Fruit fly (Drosophila melanogaster) whole organism, embryonic: ENCODE data around the gene Osbp.

Source experiments
- CG13424 ChIP-seq: fragments of 200-800 bp; sonication (Bioruptor generic); optimal IDR thresholded peaks from 2 replicates; lab custom pipeline; 2019; ENCODE audit warnings: missing biosample characterization, mild to moderate bottlenecking, missing genetic modification characterization, moderate library complexity
- CG15011 ChIP-seq: fragments of 200-800 bp; sonication (Bioruptor generic); optimal IDR thresholded peaks from 3 replicates; lab custom pipeline; 2018; ENCODE audit warnings: missing biosample characterization, mild to moderate bottlenecking, missing genetic modification characterization
- CG17361 ChIP-seq: fragments of 200-800 bp; sonication (Bioruptor generic); IDR thresholded peaks from 3 replicates; pipeline ENCODE4 v1.3.6; 2022; ENCODE audit warnings: missing biosample characterization, missing genetic modification characterization
- CG17802 ChIP-seq: fragments of 200-800 bp; sonication (Bioruptor generic); optimal IDR thresholded peaks from 2 replicates; lab custom pipeline; 2018; ENCODE audit warnings: missing biosample characterization, mild to moderate bottlenecking, missing genetic modification characterization, moderate library complexity
- CG2712 ChIP-seq: fragments of 200-800 bp; optimal IDR thresholded peaks from 3 replicates; lab custom pipeline; 2019; ENCODE audit warnings: missing biosample characterization, mild to moderate bottlenecking, missing genetic modification characterization, moderate library complexity
- CG30431 ChIP-seq: fragments of 200-800 bp; sonication (Bioruptor generic); optimal IDR thresholded peaks from 2 replicates; lab custom pipeline; 2017; ENCODE audit warnings: missing biosample characterization, missing genetic modification characterization
- CG33213 ChIP-seq: fragments of 200-800 bp; sonication (Bioruptor generic); optimal IDR thresholded peaks from 3 replicates; lab custom pipeline; 2016; ENCODE audit warnings: missing biosample characterization, missing genetic modification characterization
- CG6765 ChIP-seq: fragments of 200-800 bp; sonication (Bioruptor generic); optimal IDR thresholded peaks from 3 replicates; lab custom pipeline; 2017; ENCODE audit warnings: missing biosample characterization, mild to moderate bottlenecking, missing genetic modification characterization
- CG6813 ChIP-seq: fragments of 200-800 bp; sonication (Bioruptor generic); optimal IDR thresholded peaks from 2 replicates; lab custom pipeline; 2017; ENCODE audit warnings: missing biosample characterization, missing genetic modification characterization, mild to moderate bottlenecking, moderate library complexity, missing genetic modification reagents
- CG7372 ChIP-seq: fragments of 200-800 bp; sonication (Bioruptor generic); IDR thresholded peaks from 2 replicates; pipeline ENCODE4 v1.3.6; 2022; ENCODE audit warnings: missing biosample characterization, missing genetic modification characterization
- CG7745 ChIP-seq: fragments of 200-800 bp; sonication (Bioruptor generic); optimal IDR thresholded peaks from 2 replicates; lab custom pipeline; 2018; ENCODE audit warnings: missing biosample characterization, mild to moderate bottlenecking, missing genetic modification characterization, moderate library complexity
- CG8924 ChIP-seq: fragments of 200-800 bp; optimal IDR thresholded peaks from 3 replicates; lab custom pipeline; 2019; ENCODE audit warnings: missing biosample characterization, mild to moderate bottlenecking, missing genetic modification characterization, moderate library complexity
- CG9437 ChIP-seq: fragments of 200-800 bp; sonication (Bioruptor generic); optimal IDR thresholded peaks from 2 replicates; lab custom pipeline; 2018; ENCODE audit warnings: missing biosample characterization, mild to moderate bottlenecking, missing genetic modification characterization
- CTCF ChIP-seq: fragments of 200-800 bp; sonication (Bioruptor generic); optimal IDR thresholded peaks from 2 replicates; lab custom pipeline; 2017; ENCODE audit warnings: missing biosample characterization, mild to moderate bottlenecking, missing genetic modification characterization, moderate library complexity
- Chrac-16 ChIP-seq: fragments of 200-800 bp; sonication (Bioruptor generic); optimal IDR thresholded peaks from 3 replicates; lab custom pipeline; 2016; ENCODE audit warnings: missing biosample characterization, missing genetic modification characterization
- CoRest ChIP-seq: fragments of 200-800 bp; sonication (Bioruptor generic); optimal IDR thresholded peaks from 3 replicates; lab custom pipeline; 2018; ENCODE audit warnings: missing biosample characterization, mild to moderate bottlenecking, missing genetic modification characterization, moderate library complexity
- D ChIP-seq, 2 experiments: fragments of 200-800 bp in 1 of 2; fragments of >200 bp in 1 of 2; sonication (Bioruptor generic) in 1 of 2; optimal IDR thresholded peaks; 2 replicates in 1 of 2; 3 replicates in 1 of 2; lab custom pipeline; 2017; ENCODE audit warnings: mild to moderate bottlenecking in 1 of 2, missing biosample characterization in 1 of 2, missing genetic modification characterization in 1 of 2, missing genetic modification reagents in 1 of 2
- Dbx ChIP-seq: fragments of 200-800 bp; sonication (Bioruptor generic); IDR thresholded peaks from 3 replicates; pipeline ENCODE4 v1.3.6; 2022; ENCODE audit warnings: missing biosample characterization, missing genetic modification characterization
- ERR ChIP-seq: fragments of 200-800 bp; sonication (Bioruptor generic); optimal IDR thresholded peaks from 2 replicates; lab custom pipeline; 2016; ENCODE audit warnings: missing biosample characterization, missing genetic modification characterization
- HLH3B ChIP-seq: fragments of 200-800 bp; sonication (Bioruptor generic); IDR thresholded peaks from 2 replicates; pipeline ENCODE4 v1.3.6; 2022; ENCODE audit warnings: missing biosample characterization, missing genetic modification characterization
- MBD-R2 ChIP-seq: fragments of 200-800 bp; sonication (Bioruptor generic); IDR thresholded peaks from 2 replicates; pipeline ENCODE4 v1.3.6; 2022; ENCODE audit warnings: missing biosample characterization, missing genetic modification characterization
- MTF-1 ChIP-seq: fragments of 200-800 bp; sonication (Bioruptor generic); optimal IDR thresholded peaks from 2 replicates; lab custom pipeline; 2018; ENCODE audit warnings: missing biosample characterization, mild to moderate bottlenecking, missing genetic modification characterization, borderline replicate concordance
- Nf-YA ChIP-seq: fragments of 200-800 bp; sonication (Bioruptor generic); IDR thresholded peaks from 2 replicates; pipeline ENCODE4 v1.3.6; 2022; ENCODE audit warnings: missing biosample characterization, missing genetic modification characterization
- Optix ChIP-seq: fragments of 200-800 bp; sonication (Bioruptor generic); IDR thresholded peaks from 3 replicates; pipeline ENCODE4 v1.3.6; 2022; ENCODE audit warnings: missing biosample characterization, missing genetic modification characterization
- Pdp1 ChIP-seq, 2 experiments: fragments of 200-800 bp; sonication (Bioruptor generic); optimal IDR thresholded peaks; 3 replicates each; lab custom pipeline; 2016; ENCODE audit warnings: missing biosample characterization in 2 of 2, missing genetic modification characterization in 2 of 2, mild to moderate bottlenecking in 1 of 2, moderate library complexity in 1 of 2
- Side ChIP-seq: fragments of 200-800 bp; sonication (Bioruptor generic); optimal IDR thresholded peaks from 2 replicates; lab custom pipeline; 2016; ENCODE audit warnings: missing biosample characterization, missing genetic modification characterization
- TFAM ChIP-seq: fragments of 200-800 bp; sonication (Bioruptor generic); optimal IDR thresholded peaks from 2 replicates; lab custom pipeline; 2017; ENCODE audit warnings: missing biosample characterization, missing genetic modification characterization, inconsistent platforms
- Vsx1 ChIP-seq: fragments of 200-800 bp; sonication (Bioruptor generic); optimal IDR thresholded peaks from 2 replicates; lab custom pipeline; 2017; ENCODE audit warnings: missing biosample characterization, mild to moderate bottlenecking, missing genetic modification characterization, missing genetic modification reagents
- Xrp1 ChIP-seq: fragments of 200-800 bp; sonication (Bioruptor generic); IDR thresholded peaks from 2 replicates; pipeline ENCODE4 v1.3.6; 2022; ENCODE audit warnings: missing biosample characterization, missing genetic modification characterization
- YL-1 ChIP-seq: fragments of 200-800 bp; sonication (Bioruptor generic); optimal IDR thresholded peaks from 3 replicates; lab custom pipeline; 2017; ENCODE audit warnings: missing biosample characterization, mild to moderate bottlenecking, missing genetic modification characterization
- amos ChIP-seq: fragments of 200-800 bp; sonication (Bioruptor generic); IDR thresholded peaks from 2 replicates; pipeline ENCODE4 v1.3.6; 2022; ENCODE audit warnings: missing biosample characterization, missing genetic modification characterization; ENCODE audit not compliant: partially characterized antibody
- bab2 ChIP-seq: fragments of 200-800 bp; sonication (Bioruptor generic); optimal IDR thresholded peaks from 2 replicates; lab custom pipeline; 2016; ENCODE audit warnings: missing biosample characterization, missing genetic modification characterization
- bsh ChIP-seq, 2 experiments: fragments of 200-800 bp; sonication (Bioruptor generic); optimal IDR thresholded peaks; 2 replicates each; lab custom pipeline; 2017 to 2018; ENCODE audit warnings: mild to moderate bottlenecking in 2 of 2, missing biosample characterization in 2 of 2, missing genetic modification characterization in 2 of 2, moderate library complexity in 1 of 2
- ewg ChIP-seq: fragments of 200-800 bp; sonication (Bioruptor generic); optimal IDR thresholded peaks from 3 replicates; lab custom pipeline; 2017; ENCODE audit warnings: mild to moderate bottlenecking, missing biosample characterization, missing genetic modification reagents, missing genetic modification characterization
- fd3F ChIP-seq: fragments of 200-800 bp; sonication (Bioruptor generic); optimal IDR thresholded peaks from 2 replicates; lab custom pipeline; 2018; ENCODE audit warnings: missing biosample characterization, mild to moderate bottlenecking, missing genetic modification characterization, moderate library complexity
- gsb ChIP-seq: fragments of 200-800 bp; sonication (Bioruptor generic); IDR thresholded peaks from 2 replicates; pipeline ENCODE4 v1.3.6; 2022; ENCODE audit warnings: missing biosample characterization, missing genetic modification characterization
- jigr1 ChIP-seq: fragments of 200-800 bp; sonication (Bioruptor generic); IDR thresholded peaks from 3 replicates; pipeline ENCODE4 v1.3.6; 2022; ENCODE audit warnings: missing biosample characterization, missing genetic modification characterization
- ken ChIP-seq: fragments of 200-800 bp; sonication (Bioruptor generic); IDR thresholded peaks from 3 replicates; pipeline ENCODE4 v1.3.6; 2022; ENCODE audit warnings: missing biosample characterization, missing genetic modification characterization
- lbe ChIP-seq: fragments of 200-800 bp; sonication (Bioruptor generic); optimal IDR thresholded peaks from 2 replicates; lab custom pipeline; 2016; ENCODE audit warnings: missing biosample characterization, mild to moderate bottlenecking, missing genetic modification characterization
- nau ChIP-seq: fragments of 200-800 bp; sonication (Bioruptor generic); optimal IDR thresholded peaks from 3 replicates; lab custom pipeline; 2017; ENCODE audit warnings: missing biosample characterization, mild to moderate bottlenecking, missing genetic modification characterization, missing genetic modification reagents
- nmo ChIP-seq: fragments of 200-800 bp; sonication (Bioruptor generic); optimal IDR thresholded peaks from 2 replicates; lab custom pipeline; 2018; ENCODE audit warnings: missing biosample characterization, mild to moderate bottlenecking, missing genetic modification characterization, moderate library complexity
- oc ChIP-seq: fragments of 200-800 bp; sonication (Bioruptor generic); optimal IDR thresholded peaks from 2 replicates; lab custom pipeline; 2018; ENCODE audit warnings: missing biosample characterization, mild to moderate bottlenecking, missing genetic modification characterization, moderate library complexity
- phol ChIP-seq: fragments of 200-800 bp; sonication (Bioruptor generic); optimal IDR thresholded peaks from 3 replicates; lab custom pipeline; 2018; ENCODE audit warnings: missing biosample characterization, mild to moderate bottlenecking, missing genetic modification characterization, moderate library complexity
- so ChIP-seq: fragments of 200-800 bp; sonication (Bioruptor generic); IDR thresholded peaks from 3 replicates; pipeline ENCODE4 v1.3.6; 2022; ENCODE audit warnings: missing biosample characterization, missing genetic modification characterization
- ssp ChIP-seq: fragments of 200-800 bp; sonication (Bioruptor generic); IDR thresholded peaks from 2 replicates; pipeline ENCODE4 v1.3.6; 2022; ENCODE audit warnings: missing biosample characterization, missing genetic modification characterization
- tio ChIP-seq: fragments of 200-800 bp; sonication (Bioruptor generic); optimal IDR thresholded peaks from 2 replicates; lab custom pipeline; 2017; ENCODE audit warnings: missing biosample characterization, missing genetic modification characterization, inconsistent platforms
- zen2 ChIP-seq: fragments of 200-800 bp; sonication (Bioruptor generic); IDR thresholded peaks from 3 replicates; pipeline ENCODE4 v1.3.6; 2022; ENCODE audit warnings: missing biosample characterization, missing genetic modification characterization; ENCODE audit not compliant: partially characterized antibody
- zf30C ChIP-seq: fragments of 200-800 bp; sonication (Bioruptor generic); optimal IDR thresholded peaks from 3 replicates; lab custom pipeline; 2018; ENCODE audit warnings: missing biosample characterization, mild to moderate bottlenecking, missing genetic modification characterization

Gene Osbp

DNA sequence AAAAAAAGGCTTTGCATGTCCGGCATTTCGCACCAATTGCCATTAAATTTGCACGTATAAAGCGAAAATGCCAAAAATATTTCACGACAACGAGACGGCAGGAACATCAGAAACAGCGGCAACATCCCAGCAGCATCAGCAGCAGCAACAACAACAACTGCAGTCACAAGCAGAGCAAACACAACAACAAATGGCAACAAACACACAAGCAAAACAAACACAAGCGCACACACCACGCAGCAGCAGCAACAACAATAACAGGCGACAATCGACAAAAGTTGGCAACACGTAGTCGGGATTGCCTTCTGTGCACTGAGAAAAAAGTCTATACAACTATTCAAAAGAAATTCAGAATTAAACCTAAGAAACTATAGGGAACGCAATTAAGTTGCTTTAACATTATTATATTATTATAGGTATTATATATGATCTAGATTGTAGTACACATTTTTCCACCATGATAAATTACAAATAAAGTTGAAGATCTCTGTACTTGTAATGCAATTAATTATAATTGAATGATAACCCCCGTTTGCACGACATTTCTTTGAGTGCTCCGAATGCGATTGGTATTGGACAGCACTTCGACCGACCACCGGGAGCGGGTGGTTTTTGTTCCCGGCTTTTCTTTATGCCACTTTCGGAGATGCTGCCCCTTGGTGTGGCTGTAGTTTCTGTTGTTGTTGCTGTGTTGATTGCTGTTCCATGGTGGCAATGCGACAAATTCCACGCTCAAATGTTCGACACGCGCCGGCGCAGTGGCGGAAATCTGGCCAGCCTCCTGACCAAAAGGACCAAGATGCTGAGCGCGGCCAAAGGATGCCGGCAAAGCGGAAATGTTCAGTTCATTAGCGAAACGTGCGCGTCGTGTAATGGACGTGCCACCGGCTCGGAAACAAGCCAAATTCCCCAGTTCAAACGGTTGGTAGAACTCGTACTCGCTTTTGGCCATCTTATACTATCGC lies 45.8 kb upstream of the Osbp start, which contains the start of gene tnc (continued):
- TF ChIP-seq Chrac-16 (GFP tag; lab: Kevin White, UChicago) (no peak), fd3F (GFP tag; lab: Kevin White, UChicago) (peak; percentile 37), Dbx (GFP tag; lab: Robert Waterston, UW) (no peak), tio (peak; percentile 47), nau (GFP tag; lab: Kevin White, UChicago) (peak; percentile 42), ewg (GFP tag; lab: Kevin White, UChicago) (peak; percentile 68), YL-1 (GFP tag; lab: Kevin White, UChicago) (no peak), CoRest (peak; percentile 73), CG7745 (tag; lab: Kevin White, UChicago) (no peak), bab2 (GFP tag; lab: Kevin White, UChicago) (no peak), nmo (peak; percentile 73), D (optimal IDR thresholded peaks at IDR 0.05; lab: Kevin White, UChicago) (no peak), D (GFP tag; optimal IDR thresholded peaks at IDR 0.05; lab: Kevin White, UChicago) (peak; percentile 37), Nf-YA (GFP tag; lab: Robert Waterston, UW) (no peak), MTF-1 (GFP tag; lab: Kevin White, UChicago) (no peak), zf30C (GFP tag; lab: Kevin White, UChicago) (peak; percentile 46), CG2712 (peak; percentile 69), CG33213 (GFP tag; lab: Kevin White, UChicago) (no peak), zen2 (GFP tag; lab: Robert Waterston, UW) (no peak), so (GFP tag; lab: Robert Waterston, UW) (peak; percentile 43; the same call in 1 of the 3 replicates), Pdp1 (GFP tag; optimal IDR thresholded peaks at IDR 0.05; lab: Kevin White, UChicago) (no peak), Optix (GFP tag; lab: Robert Waterston, UW) (no peak), MBD-R2 (GFP tag; lab: Robert Waterston, UW) (no peak), Side (no peak), phol (tag; lab: Kevin White, UChicago) (peak; percentile 60), CG7372 (GFP tag; lab: Robert Waterston, UW) (no peak), TFAM (GFP tag; lab: Kevin White, UChicago) (no peak), gsb (GFP tag; lab: Robert Waterston, UW) (no peak), amos (GFP tag; lab: Robert Waterston, UW) (no peak), CTCF (GFP tag; lab: Kevin White, UChicago) (no peak), CG17802 (tag; lab: Kevin White, UChicago) (no peak), jigr1 (GFP tag; lab: Robert Waterston, UW) (peak; percentile 25; the same call in 1 of the 3 replicates), ssp (GFP tag; lab: Robert Waterston, UW) (peak; percentile 40; the same call in 1 of the 2 replicates), CG30431 (GFP tag; lab: Kevin White, UChicago) (no peak), CG17361 (GFP tag; lab: Robert Waterston, UW) (peak; percentile 75), Xrp1 (peak; percentile 34; the same call in 1 of the 2 replicates), HLH3B (GFP tag; lab: Robert Waterston, UW) (0 out of 2 replicates have a peak, but pooled peaks have one; percentile 31), bsh (GFP tag; optimal IDR thresholded peaks at IDR 0.05; lab: Kevin White, UChicago) (peak; percentile 42 to 54), CG13424 (tag; lab: Kevin White, UChicago) (peak; percentile 66), CG8924 (tag; lab: Kevin White, UChicago) (peak; percentile 58), CG9437 (GFP tag; lab: Kevin White, UChicago) (peak; percentile 27), oc (peak; percentile 23), Vsx1 (GFP tag; lab: Kevin White, UChicago) (no peak), CG15011 (GFP tag; lab: Kevin White, UChicago) (peak; percentile 49), ERR (GFP tag; lab: Kevin White, UChicago) (no peak), CG6813 (GFP tag; lab: Kevin White, UChicago) (no peak), CG6765 (GFP tag; lab: Kevin White, UChicago) (peak; percentile 51), lbe (peak; percentile 60), ken (no peak)
